Fruit fly (Drosophila melanogaster) whole organism, embryonic: ENCODE data around the gene CG32436.

Experiments used
- Aef1 ChIP-seq: fragments of 200-800 bp; sonication (Bioruptor generic); IDR thresholded peaks from 3 replicates; pipeline ENCODE4 v1.3.6; 2022; ENCODE audit warnings: missing biosample characterization, missing genetic modification characterization
- BtbVII ChIP-seq: fragments of 200-800 bp; sonication (Bioruptor generic); optimal IDR thresholded peaks from 3 replicates; lab custom pipeline; 2017; ENCODE audit warnings: missing biosample characterization, mild to moderate bottlenecking, missing genetic modification characterization
- CG10147 ChIP-seq: fragments of 200-800 bp; sonication (Bioruptor generic); optimal IDR thresholded peaks from 2 replicates; lab custom pipeline; 2019; ENCODE audit warnings: missing biosample characterization, mild to moderate bottlenecking, missing genetic modification characterization, moderate library complexity
- CG10274 ChIP-seq: fragments of 200-800 bp; sonication (Bioruptor generic); optimal IDR thresholded peaks from 3 replicates; lab custom pipeline; 2017; ENCODE audit warnings: missing biosample characterization, mild to moderate bottlenecking, missing genetic modification characterization
- CG10959 ChIP-seq: fragments of 200-800 bp; sonication (Bioruptor generic); IDR thresholded peaks from 2 replicates; pipeline ENCODE4 v1.3.6; 2022; ENCODE audit warnings: missing biosample characterization, missing genetic modification characterization
- CG11504 ChIP-seq: fragments of 200-800 bp; sonication (Bioruptor generic); optimal IDR thresholded peaks from 3 replicates; lab custom pipeline; 2019; ENCODE audit warnings: missing biosample characterization, mild to moderate bottlenecking, missing genetic modification characterization, moderate library complexity
- CG12744 ChIP-seq: fragments of 200-800 bp; sonication (Bioruptor generic); optimal IDR thresholded peaks from 2 replicates; lab custom pipeline; 2016; ENCODE audit warnings: missing biosample characterization, missing genetic modification characterization
- CG12769 ChIP-seq: fragments of 200-800 bp; sonication (Bioruptor generic); optimal IDR thresholded peaks from 2 replicates; lab custom pipeline; 2019; ENCODE audit warnings: missing biosample characterization, mild to moderate bottlenecking, missing genetic modification characterization, moderate library complexity
- CG15269 ChIP-seq: fragments of 200-800 bp; sonication (Bioruptor generic); optimal IDR thresholded peaks from 2 replicates; lab custom pipeline; 2018; ENCODE audit warnings: missing biosample characterization, mild to moderate bottlenecking, missing genetic modification characterization, moderate library complexity
- CG17802 ChIP-seq: fragments of 200-800 bp; sonication (Bioruptor generic); optimal IDR thresholded peaks from 2 replicates; lab custom pipeline; 2018; ENCODE audit warnings: missing biosample characterization, mild to moderate bottlenecking, missing genetic modification characterization, moderate library complexity
- CG32532 ChIP-seq: fragments of 200-800 bp; sonication (Bioruptor generic); IDR thresholded peaks from 2 replicates; pipeline ENCODE4 v1.3.6; 2022; ENCODE audit warnings: missing biosample characterization, missing genetic modification characterization
- CG4424 ChIP-seq: fragments of 200-800 bp; sonication (Bioruptor generic); optimal IDR thresholded peaks from 3 replicates; lab custom pipeline; 2016; ENCODE audit warnings: missing biosample characterization, missing genetic modification characterization
- CG5180 ChIP-seq: fragments of 200-800 bp; sonication (Bioruptor generic); optimal IDR thresholded peaks from 3 replicates; lab custom pipeline; 2017; ENCODE audit warnings: missing biosample characterization, missing genetic modification characterization, mild to moderate bottlenecking, moderate library complexity, missing genetic modification reagents
- CG9215 ChIP-seq: fragments of 200-800 bp; sonication (Bioruptor generic); IDR thresholded peaks from 2 replicates; pipeline ENCODE4 v1.3.6; 2022; ENCODE audit warnings: missing biosample characterization, missing genetic modification characterization
- CG9727 ChIP-seq: fragments of 200-800 bp; sonication (Bioruptor generic); optimal IDR thresholded peaks from 3 replicates; lab custom pipeline; 2017; ENCODE audit warnings: missing biosample characterization, mild to moderate bottlenecking, missing genetic modification characterization
- CTCF ChIP-seq: fragments of 200-800 bp; sonication (Bioruptor generic); optimal IDR thresholded peaks from 2 replicates; lab custom pipeline; 2017; ENCODE audit warnings: missing biosample characterization, mild to moderate bottlenecking, missing genetic modification characterization, moderate library complexity
- Dip2 ChIP-seq: fragments of 200-800 bp; sonication (Bioruptor generic); IDR thresholded peaks from 2 replicates; pipeline ENCODE4 v1.3.6; 2022; ENCODE audit warnings: missing biosample characterization, missing genetic modification characterization
- Gsc ChIP-seq: fragments of 200-800 bp; sonication (Bioruptor generic); IDR thresholded peaks from 2 replicates; pipeline ENCODE4 v1.3.6; 2022; ENCODE audit warnings: missing biosample characterization, missing genetic modification characterization
- HHEX ChIP-seq: fragments of 200-800 bp; sonication (Bioruptor generic); optimal IDR thresholded peaks from 3 replicates; lab custom pipeline; 2017; ENCODE audit warnings: missing biosample characterization, mild to moderate bottlenecking, missing genetic modification characterization, missing genetic modification reagents
- Hr3 ChIP-seq: fragments of 200-800 bp; sonication (Bioruptor generic); optimal IDR thresholded peaks from 3 replicates; lab custom pipeline; 2016; ENCODE audit warnings: missing biosample characterization, missing genetic modification characterization
- Lhr ChIP-seq: fragments of 200-800 bp; sonication (Bioruptor generic); optimal IDR thresholded peaks from 3 replicates; lab custom pipeline; 2017; ENCODE audit warnings: mild to moderate bottlenecking, missing biosample characterization, missing genetic modification reagents, missing genetic modification characterization
- Neu2 ChIP-seq: fragments of 200-800 bp; sonication (Bioruptor generic); optimal IDR thresholded peaks from 3 replicates; lab custom pipeline; 2016; ENCODE audit warnings: missing biosample characterization, missing genetic modification characterization, borderline replicate concordance
- Scr ChIP-seq: fragments of 200-800 bp; sonication (Bioruptor generic); IDR thresholded peaks from 2 replicates; pipeline ENCODE4 v1.3.6; 2022; ENCODE audit warnings: missing biosample characterization, missing genetic modification characterization; ENCODE audit not compliant: partially characterized antibody
- Side ChIP-seq: fragments of 200-800 bp; sonication (Bioruptor generic); optimal IDR thresholded peaks from 2 replicates; lab custom pipeline; 2016; ENCODE audit warnings: missing biosample characterization, missing genetic modification characterization
- Sry-δ ChIP-seq: fragments of 200-800 bp; sonication (Bioruptor generic); optimal IDR thresholded peaks from 2 replicates; lab custom pipeline; 2016; ENCODE audit warnings: missing biosample characterization, missing genetic modification characterization
- Ssrp ChIP-seq: fragments of 200-800 bp; sonication (Bioruptor generic); optimal IDR thresholded peaks from 2 replicates; lab custom pipeline; 2018; ENCODE audit warnings: missing biosample characterization, mild to moderate bottlenecking, missing genetic modification characterization, moderate library complexity
- Xbp1 ChIP-seq: fragments of 200-800 bp; sonication (Bioruptor generic); optimal IDR thresholded peaks from 3 replicates; lab custom pipeline; 2016; ENCODE audit warnings: missing biosample characterization, mild to moderate bottlenecking, missing genetic modification characterization
- amos ChIP-seq: fragments of 200-800 bp; sonication (Bioruptor generic); IDR thresholded peaks from 2 replicates; pipeline ENCODE4 v1.3.6; 2022; ENCODE audit warnings: missing biosample characterization, missing genetic modification characterization; ENCODE audit not compliant: partially characterized antibody
- ash1 ChIP-seq: fragments of 200-800 bp; sonication (Bioruptor generic); optimal IDR thresholded peaks from 2 replicates; lab custom pipeline; 2018; ENCODE audit warnings: missing biosample characterization, mild to moderate bottlenecking, missing genetic modification characterization
- chif ChIP-seq, 2 experiments: fragments of 200-800 bp; sonication (Bioruptor generic); optimal IDR thresholded peaks; 3 replicates each; lab custom pipeline; 2016; ENCODE audit warnings: missing biosample characterization in 2 of 2, missing genetic modification characterization in 2 of 2
- da ChIP-seq: fragments of 200-800 bp; sonication (Bioruptor generic); optimal IDR thresholded peaks from 2 replicates; lab custom pipeline; 2016; ENCODE audit warnings: missing biosample characterization, missing genetic modification characterization
- dmrt11E ChIP-seq: fragments of 200-800 bp; sonication (Bioruptor generic); optimal IDR thresholded peaks from 3 replicates; lab custom pipeline; 2018; ENCODE audit warnings: missing biosample characterization, mild to moderate bottlenecking, missing genetic modification characterization, moderate library complexity
- fd96Cb ChIP-seq: fragments of 200-800 bp; sonication (Bioruptor generic); optimal IDR thresholded peaks from 2 replicates; lab custom pipeline; 2018; ENCODE audit warnings: missing biosample characterization, mild to moderate bottlenecking, missing genetic modification characterization, moderate library complexity
- her ChIP-seq: fragments of 200-800 bp; sonication (Bioruptor generic); optimal IDR thresholded peaks from 2 replicates; lab custom pipeline; 2016; ENCODE audit warnings: missing biosample characterization, missing genetic modification characterization
- inv ChIP-seq: fragments of 200-800 bp; sonication (Bioruptor generic); IDR thresholded peaks from 2 replicates; pipeline ENCODE4 v1.3.6; 2022; ENCODE audit warnings: missing biosample characterization, missing genetic modification characterization; ENCODE audit not compliant: partially characterized antibody
- lbe ChIP-seq: fragments of 200-800 bp; sonication (Bioruptor generic); optimal IDR thresholded peaks from 2 replicates; lab custom pipeline; 2016; ENCODE audit warnings: missing biosample characterization, mild to moderate bottlenecking, missing genetic modification characterization
- lola ChIP-seq, 3 experiments: fragments of >200 bp in 2 of 3; fragments of 200-800 bp in 1 of 3; sonication (Bioruptor generic) in 1 of 3; optimal IDR thresholded peaks; 2 replicates each; lab custom pipeline; 2017 to 2019; ENCODE audit warnings: missing biosample characterization in 3 of 3, missing genetic modification characterization in 3 of 3, mild to moderate bottlenecking in 1 of 3, moderate library complexity in 1 of 3
- luna ChIP-seq: fragments of 200-800 bp; sonication (Bioruptor generic); optimal IDR thresholded peaks from 2 replicates; lab custom pipeline; 2016; ENCODE audit warnings: missing biosample characterization, missing genetic modification characterization
- nom ChIP-seq: fragments of 200-800 bp; sonication (Bioruptor generic); optimal IDR thresholded peaks from 2 replicates; lab custom pipeline; 2017; ENCODE audit warnings: missing biosample characterization, missing genetic modification characterization, mild to moderate bottlenecking, moderate library complexity, missing genetic modification reagents
- onecut ChIP-seq: fragments of 200-800 bp; sonication (Bioruptor generic); IDR thresholded peaks from 2 replicates; pipeline ENCODE4 v1.3.6; 2022; ENCODE audit warnings: missing biosample characterization, missing genetic modification characterization
- pfk ChIP-seq: fragments of 200-800 bp; sonication (Bioruptor generic); optimal IDR thresholded peaks from 2 replicates; lab custom pipeline; 2018; ENCODE audit warnings: missing biosample characterization, mild to moderate bottlenecking, missing genetic modification characterization, moderate library complexity
- ro ChIP-seq: fragments of 200-800 bp; sonication (Bioruptor generic); IDR thresholded peaks from 2 replicates; pipeline ENCODE4 v1.3.6; 2022; ENCODE audit warnings: missing biosample characterization, missing genetic modification characterization
- sd ChIP-seq: fragments of 200-800 bp; sonication (Bioruptor generic); optimal IDR thresholded peaks from 3 replicates; lab custom pipeline; 2018; ENCODE audit warnings: missing biosample characterization, mild to moderate bottlenecking, missing genetic modification characterization, moderate library complexity
- sens-2 ChIP-seq: fragments of 200-800 bp; sonication (Bioruptor generic); IDR thresholded peaks from 2 replicates; pipeline ENCODE4 v1.3.6; 2022; ENCODE audit warnings: missing biosample characterization, missing genetic modification characterization
- seq ChIP-seq: fragments of 200-800 bp; sonication (Bioruptor generic); IDR thresholded peaks from 2 replicates; pipeline ENCODE4 v1.3.6; 2022; ENCODE audit warnings: missing biosample characterization, missing genetic modification characterization
- sug ChIP-seq: fragments of 200-800 bp; optimal IDR thresholded peaks from 2 replicates; lab custom pipeline; 2019; ENCODE audit warnings: missing biosample characterization, mild to moderate bottlenecking, missing genetic modification characterization, moderate library complexity
- tio ChIP-seq: fragments of 200-800 bp; sonication (Bioruptor generic); optimal IDR thresholded peaks from 2 replicates; lab custom pipeline; 2017; ENCODE audit warnings: missing biosample characterization, missing genetic modification characterization, inconsistent platforms
- wdn ChIP-seq: fragments of 200-800 bp; sonication (Bioruptor generic); IDR thresholded peaks from 2 replicates; pipeline ENCODE4 v1.3.6; 2022; ENCODE audit warnings: missing biosample characterization, missing genetic modification characterization
- wor ChIP-seq: fragments of 200-800 bp; sonication (Bioruptor generic); IDR thresholded peaks from 2 replicates; pipeline ENCODE4 v1.3.6; 2022; ENCODE audit warnings: missing biosample characterization, missing genetic modification characterization
- zfh2 ChIP-seq: fragments of 200-800 bp; sonication (Bioruptor generic); optimal IDR thresholded peaks from 2 replicates; lab custom pipeline; 2016; ENCODE audit warnings: missing biosample characterization, missing genetic modification characterization

CG32436 gene

DNA sequence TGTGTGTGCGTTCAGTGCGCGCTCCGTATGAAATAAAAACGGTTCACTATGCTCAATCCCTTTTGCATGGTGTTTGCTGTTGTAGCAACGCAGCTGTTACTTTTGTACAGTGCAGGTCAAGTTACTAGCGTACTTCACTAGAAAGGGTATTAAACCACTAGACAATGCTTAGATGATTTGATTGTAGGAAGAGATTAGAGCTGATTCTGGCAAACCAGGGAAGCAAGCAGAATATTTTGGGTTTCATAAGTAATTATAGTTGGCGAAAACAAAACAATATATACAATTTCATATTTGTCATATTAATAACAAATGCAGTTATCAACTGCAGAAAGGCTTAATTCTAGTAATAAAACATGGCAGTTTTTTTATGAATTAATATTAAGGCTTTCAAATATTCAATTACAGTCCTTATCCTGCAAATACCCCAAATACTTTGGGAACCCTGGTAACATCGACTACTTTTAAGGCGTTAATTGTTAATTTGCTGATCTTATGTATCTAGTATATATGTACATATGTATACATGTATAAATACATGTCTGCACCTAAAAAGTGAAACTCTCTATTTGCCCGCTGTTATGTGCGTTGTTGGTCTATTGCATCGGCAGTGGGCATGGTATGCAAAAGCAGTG is 3.5 kb downstream of the CG32436 start (continued):
- no peak for TF ChIP-seq Neu2 (GFP tag; lab: Kevin White, UChicago)
- TF ChIP-seq ro: no peak
- no peak for TF ChIP-seq Scr (GFP tag; lab: Robert Waterston, UW)
- TF ChIP-seq CG5180 (GFP tag; lab: Kevin White, UChicago): no peak
- no peak for TF ChIP-seq CG15269 (tag; lab: Kevin White, UChicago)
- TF ChIP-seq Aef1 (GFP tag; lab: Robert Waterston, UW): peak; percentile 9; the same call in 1 of the 3 replicates
- peak; percentile 19; the same call in 1 of the 2 replicates for TF ChIP-seq wor
- TF ChIP-seq Lhr (GFP tag; lab: Kevin White, UChicago): peak; percentile 28
- no peak for TF ChIP-seq Dip2 (GFP tag; lab: Robert Waterston, UW)
- no peak for TF ChIP-seq ash1
- no peak for TF ChIP-seq BtbVII (GFP tag; lab: Kevin White, UChicago)
- peak; percentile 42 for TF ChIP-seq HHEX
- TF ChIP-seq CG11504 (tag; lab: Kevin White, UChicago): peak; percentile 78
- TF ChIP-seq Side (GFP tag; lab: Kevin White, UChicago): peak; percentile 1
- TF ChIP-seq wdn (GFP tag; lab: Robert Waterston, UW): no peak
- no peak for TF ChIP-seq nom (GFP tag; lab: Kevin White, UChicago)
- TF ChIP-seq CG10959 (GFP tag; lab: Robert Waterston, UW): no peak; the same call in 1 of the 2 replicates
- no peak for TF ChIP-seq zfh2 (GFP tag; lab: Kevin White, UChicago)
- no peak for TF ChIP-seq pfk (GFP tag; lab: Kevin White, UChicago)
- TF ChIP-seq her: peak; percentile 35
- TF ChIP-seq da: peak; percentile 36
- TF ChIP-seq CG12769 (tag; lab: Kevin White, UChicago): no peak
- TF ChIP-seq CTCF: no peak
- no peak for TF ChIP-seq lbe (GFP tag; lab: Kevin White, UChicago)
- peak; percentile 55; the same call in 1 of the 2 replicates for TF ChIP-seq CG32532
- peak; percentile 31 for TF ChIP-seq Hr3 (GFP tag; lab: Kevin White, UChicago)
- TF ChIP-seq Gsc: no peak
- TF ChIP-seq sd: no peak
- TF ChIP-seq tio (GFP tag; lab: Kevin White, UChicago): peak; percentile 24
- TF ChIP-seq lola (GFP tag; optimal IDR thresholded peaks at IDR 0.05; lab: Kevin White, UChicago): peak in 1 of 3 experiments; percentile 57
- TF ChIP-seq CG4424 (GFP tag; lab: Kevin White, UChicago): peak; percentile 64
- no peak for TF ChIP-seq CG9215 (GFP tag; lab: Robert Waterston, UW)
- peak; percentile 68 for TF ChIP-seq Xbp1 (GFP tag; lab: Kevin White, UChicago)
- TF ChIP-seq dmrt11E (tag; lab: Kevin White, UChicago): peak; percentile 7
- TF ChIP-seq CG17802 (tag; lab: Kevin White, UChicago): peak; percentile 9
- TF ChIP-seq CG10147 (GFP tag; lab: Kevin White, UChicago): no peak
- peak; percentile 58 for TF ChIP-seq CG9727 (GFP tag; lab: Kevin White, UChicago)
- no peak for TF ChIP-seq inv
- no peak for TF ChIP-seq sens-2
- TF ChIP-seq CG10274: no peak
- TF ChIP-seq chif (GFP tag; optimal IDR thresholded peaks at IDR 0.05; lab: Kevin White, UChicago): peak; percentile 37 to 47
- TF ChIP-seq Sry-δ (GFP tag; lab: Kevin White, UChicago): no peak
- TF ChIP-seq onecut (GFP tag; lab: Robert Waterston, UW): peak; percentile 16; the same call in 1 of the 2 replicates
- TF ChIP-seq CG12744 (GFP tag; lab: Kevin White, UChicago): no peak
- peak; percentile 55 for TF ChIP-seq fd96Cb
- TF ChIP-seq luna (GFP tag; lab: Kevin White, UChicago): no peak
- no peak for TF ChIP-seq sug
- no peak for TF ChIP-seq amos
- TF ChIP-seq Ssrp (tag; lab: Kevin White, UChicago): no peak
- peak; percentile 46; the same call in 1 of the 2 replicates for TF ChIP-seq seq (GFP tag; lab: Robert Waterston, UW)
